Worm (Caenorhabditis elegans) whole organism, mixed stage, embryonic: Measurements from ENCODE around the gene C49F5.7.

Source experiments
- elt-1 ChIP-seq: sonication (generic microtip); optimal IDR thresholded peaks from 2 replicates; lab custom pipeline; 2017; ENCODE audit warnings: missing genetic modification characterization, mild to moderate bottlenecking, missing compliant biosample characterization, antibody characterized with exemption, moderate library complexity, borderline replicate concordance; ENCODE audit not compliant: insufficient read depth
- flh-1 ChIP-seq: fragments of 200-800 bp; sonication (Bioruptor generic); optimal IDR thresholded peaks from 2 replicates; lab custom pipeline; 2018; ENCODE audit warnings: mild to moderate bottlenecking, missing genetic modification characterization, moderate library complexity, missing compliant biosample characterization
- lsy-2 ChIP-seq: fragments of 150-350 bp; optimal IDR thresholded peaks from 2 replicates; lab custom pipeline; 2014; ENCODE audit warnings: missing biosample characterization, missing genetic modification characterization
- sem-2 ChIP-seq: fragments of 200-800 bp; sonication (Bioruptor generic); optimal IDR thresholded peaks from 2 replicates; lab custom pipeline; 2018; ENCODE audit warnings: mild to moderate bottlenecking, missing genetic modification characterization, missing compliant biosample characterization
- snpc-4 ChIP-seq: fragments of 150-350 bp; optimal IDR thresholded peaks from 2 replicates; lab custom pipeline; 2014; ENCODE audit warnings: missing biosample characterization, missing genetic modification characterization
- unc-62 ChIP-seq: fragments of 150-350 bp; optimal IDR thresholded peaks from 2 replicates; lab custom pipeline; 2014; ENCODE audit warnings: missing biosample characterization, missing genetic modification reagents, missing genetic modification characterization
- zip-8 ChIP-seq: fragments of 150-350 bp; optimal IDR thresholded peaks from 2 replicates; lab custom pipeline; 2014; ENCODE audit warnings: missing biosample characterization, missing genetic modification characterization

DNA sequence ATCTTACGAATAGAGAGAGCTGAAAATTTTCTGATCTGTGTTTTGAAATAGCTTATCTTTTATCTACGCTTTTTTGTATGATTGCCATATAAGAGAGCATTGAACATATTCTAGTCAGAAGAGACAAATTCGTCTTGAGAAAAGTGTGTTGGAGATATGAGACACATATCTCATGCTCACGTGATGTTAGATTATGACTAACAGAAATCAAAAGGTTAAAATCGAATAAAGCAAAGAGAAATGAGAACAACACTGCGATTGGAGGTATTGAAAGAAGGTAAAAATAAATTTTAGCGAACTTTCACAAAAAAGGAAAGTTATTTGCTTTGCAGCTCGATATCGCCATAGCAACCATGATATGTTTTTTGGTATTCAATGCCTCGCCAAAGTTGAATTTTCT, 12.5 kb upstream of the C49F5.7 start, which contains the start of gene nhr-167:
- no peak for TF ChIP-seq unc-62 (GFP tag; lab: Kevin White, UChicago)
- no peak for TF ChIP-seq zip-8 (tag; lab: Kevin White, UChicago)
- TF ChIP-seq sem-2 = no peak
- TF ChIP-seq snpc-4 (tag; lab: Kevin White, UChicago) = no peak
- no peak for TF ChIP-seq flh-1 (GFP tag; lab: Kevin White, UChicago)
- no peak for TF ChIP-seq lsy-2 (tag; lab: Kevin White, UChicago)
- no peak for TF ChIP-seq elt-1
